Fruit fly (Drosophila melanogaster) whole organism, embryonic: ENCODE results near the gene CG8159.

Experiments used
- Aef1 ChIP-seq: fragments of 200-800 bp; sonication (Bioruptor generic); IDR thresholded peaks from 3 replicates; pipeline ENCODE4 v1.3.6; 2022; ENCODE audit warnings: missing biosample characterization, missing genetic modification characterization
- Atf3 ChIP-seq: fragments of 200-800 bp; sonication (Bioruptor generic); optimal IDR thresholded peaks from 3 replicates; lab custom pipeline; 2016; ENCODE audit warnings: missing biosample characterization, missing genetic modification characterization
- Atf6 ChIP-seq: fragments of 200-800 bp; sonication (Bioruptor generic); IDR thresholded peaks from 2 replicates; pipeline ENCODE4 v1.3.6; 2022; ENCODE audit warnings: missing biosample characterization, missing genetic modification characterization
- CG10565 ChIP-seq: fragments of 200-800 bp; sonication (Bioruptor generic); optimal IDR thresholded peaks from 3 replicates; lab custom pipeline; 2016; ENCODE audit warnings: missing biosample characterization, mild to moderate bottlenecking, missing genetic modification characterization
- CG12391 ChIP-seq: fragments of 200-800 bp; sonication (Bioruptor generic); optimal IDR thresholded peaks from 3 replicates; lab custom pipeline; 2018; ENCODE audit warnings: missing biosample characterization, mild to moderate bottlenecking, missing genetic modification characterization, moderate library complexity
- CG12659 ChIP-seq: fragments of 200-800 bp; sonication (Bioruptor generic); optimal IDR thresholded peaks from 3 replicates; lab custom pipeline; 2017; ENCODE audit warnings: mild to moderate bottlenecking, missing biosample characterization, missing genetic modification reagents, missing genetic modification characterization
- CG13287 ChIP-seq: fragments of 200-800 bp; sonication (Bioruptor generic); IDR thresholded peaks from 2 replicates; pipeline ENCODE4 v1.3.6; 2022; ENCODE audit warnings: missing biosample characterization, missing genetic modification characterization; ENCODE audit not compliant: partially characterized antibody
- CG13296 ChIP-seq: fragments of 200-800 bp; sonication (Bioruptor generic); optimal IDR thresholded peaks from 3 replicates; lab custom pipeline; 2018; ENCODE audit warnings: missing biosample characterization, mild to moderate bottlenecking, missing genetic modification characterization
- CG15696 ChIP-seq: fragments of 200-800 bp; sonication (Bioruptor generic); optimal IDR thresholded peaks from 2 replicates; lab custom pipeline; 2019; ENCODE audit warnings: missing biosample characterization, mild to moderate bottlenecking, missing genetic modification characterization, moderate library complexity
- CG1602 ChIP-seq: fragments of 200-800 bp; sonication (Bioruptor generic); optimal IDR thresholded peaks from 3 replicates; lab custom pipeline; 2016; ENCODE audit warnings: missing biosample characterization, missing genetic modification characterization
- CG17186 ChIP-seq: fragments of 200-800 bp; sonication (Bioruptor generic); optimal IDR thresholded peaks from 3 replicates; lab custom pipeline; 2017; ENCODE audit warnings: missing biosample characterization, missing genetic modification reagents, missing genetic modification characterization
- CG17829 ChIP-seq: fragments of 200-800 bp; optimal IDR thresholded peaks from 2 replicates; lab custom pipeline; 2019; ENCODE audit warnings: missing biosample characterization, mild to moderate bottlenecking, missing genetic modification characterization, moderate library complexity
- CG18599 ChIP-seq: fragments of 200-800 bp; sonication (Bioruptor generic); optimal IDR thresholded peaks from 3 replicates; lab custom pipeline; 2017; ENCODE audit warnings: missing biosample characterization, missing genetic modification characterization, mild to moderate bottlenecking, moderate library complexity, missing genetic modification reagents
- CG2875 ChIP-seq: fragments of 200-800 bp; sonication (Bioruptor generic); optimal IDR thresholded peaks from 2 replicates; lab custom pipeline; 2017; ENCODE audit warnings: missing biosample characterization, mild to moderate bottlenecking, missing genetic modification characterization, missing genetic modification reagents
- CG2889 ChIP-seq: fragments of 200-800 bp; sonication (Bioruptor generic); IDR thresholded peaks from 3 replicates; pipeline ENCODE4 v1.3.6; 2022; ENCODE audit warnings: missing biosample characterization, missing genetic modification characterization
- CG31388 ChIP-seq: fragments of 200-800 bp; sonication (Bioruptor generic); optimal IDR thresholded peaks from 2 replicates; lab custom pipeline; 2016; ENCODE audit warnings: missing biosample characterization, missing genetic modification characterization
- CG31441 ChIP-seq: fragments of 200-800 bp; sonication (Bioruptor generic); IDR thresholded peaks from 2 replicates; pipeline ENCODE4 v1.3.6; 2022; ENCODE audit warnings: missing biosample characterization, missing genetic modification characterization
- CG34376 ChIP-seq: fragments of 200-800 bp; sonication (Bioruptor generic); optimal IDR thresholded peaks from 2 replicates; lab custom pipeline; 2018; ENCODE audit warnings: missing biosample characterization, mild to moderate bottlenecking, missing genetic modification characterization
- CG3838 ChIP-seq: fragments of 200-800 bp; sonication (Bioruptor generic); optimal IDR thresholded peaks from 3 replicates; lab custom pipeline; 2016; ENCODE audit warnings: missing biosample characterization, missing genetic modification characterization
- CG5953 ChIP-seq: fragments of 200-800 bp; sonication (Bioruptor generic); IDR thresholded peaks from 2 replicates; pipeline ENCODE4 v1.3.6; 2022; ENCODE audit warnings: missing biosample characterization, missing genetic modification characterization
- CG6689 ChIP-seq: fragments of 200-800 bp; sonication (Bioruptor generic); IDR thresholded peaks from 2 replicates; pipeline ENCODE4 v1.3.6; 2022; ENCODE audit warnings: missing biosample characterization, missing genetic modification characterization
- CG9437 ChIP-seq: fragments of 200-800 bp; sonication (Bioruptor generic); optimal IDR thresholded peaks from 2 replicates; lab custom pipeline; 2018; ENCODE audit warnings: missing biosample characterization, mild to moderate bottlenecking, missing genetic modification characterization
- CG9727 ChIP-seq: fragments of 200-800 bp; sonication (Bioruptor generic); optimal IDR thresholded peaks from 3 replicates; lab custom pipeline; 2017; ENCODE audit warnings: missing biosample characterization, mild to moderate bottlenecking, missing genetic modification characterization
- CTCF ChIP-seq: fragments of 200-800 bp; sonication (Bioruptor generic); optimal IDR thresholded peaks from 2 replicates; lab custom pipeline; 2017; ENCODE audit warnings: missing biosample characterization, mild to moderate bottlenecking, missing genetic modification characterization, moderate library complexity
- D ChIP-seq, 2 experiments: fragments of 200-800 bp in 1 of 2; fragments of >200 bp in 1 of 2; sonication (Bioruptor generic) in 1 of 2; optimal IDR thresholded peaks; 2 replicates in 1 of 2; 3 replicates in 1 of 2; lab custom pipeline; 2017; ENCODE audit warnings: mild to moderate bottlenecking in 1 of 2, missing biosample characterization in 1 of 2, missing genetic modification characterization in 1 of 2, missing genetic modification reagents in 1 of 2
- Dbx ChIP-seq: fragments of 200-800 bp; sonication (Bioruptor generic); IDR thresholded peaks from 3 replicates; pipeline ENCODE4 v1.3.6; 2022; ENCODE audit warnings: missing biosample characterization, missing genetic modification characterization
- Deaf1 ChIP-seq: fragments of 200-800 bp; optimal IDR thresholded peaks from 3 replicates; lab custom pipeline; 2019; ENCODE audit warnings: missing biosample characterization, mild to moderate bottlenecking, missing genetic modification characterization, moderate library complexity
- HmgZ ChIP-seq: fragments of 200-800 bp; sonication (Bioruptor generic); optimal IDR thresholded peaks from 2 replicates; lab custom pipeline; 2018; ENCODE audit warnings: missing biosample characterization, mild to moderate bottlenecking, missing genetic modification characterization
- Hmr ChIP-seq: fragments of 200-800 bp; sonication (Bioruptor generic); optimal IDR thresholded peaks from 3 replicates; lab custom pipeline; 2017; ENCODE audit warnings: mild to moderate bottlenecking, missing biosample characterization, missing genetic modification reagents, missing genetic modification characterization
- Scr ChIP-seq: fragments of 200-800 bp; sonication (Bioruptor generic); IDR thresholded peaks from 2 replicates; pipeline ENCODE4 v1.3.6; 2022; ENCODE audit warnings: missing biosample characterization, missing genetic modification characterization; ENCODE audit not compliant: partially characterized antibody
- Six4 ChIP-seq: fragments of 200-800 bp; sonication (Bioruptor generic); optimal IDR thresholded peaks from 2 replicates; lab custom pipeline; 2016; ENCODE audit warnings: missing biosample characterization, missing genetic modification characterization
- Usf ChIP-seq: fragments of 200-800 bp; sonication (Bioruptor generic); optimal IDR thresholded peaks from 2 replicates; lab custom pipeline; 2017; ENCODE audit warnings: missing genotype, missing biosample characterization, missing genetic modification characterization
- ato ChIP-seq: fragments of 200-800 bp; sonication (Bioruptor generic); IDR thresholded peaks from 2 replicates; pipeline ENCODE4 v1.3.6; 2022; ENCODE audit warnings: missing biosample characterization, missing genetic modification characterization; ENCODE audit not compliant: partially characterized antibody
- br ChIP-seq: fragments of >200 bp; optimal IDR thresholded peaks from 2 replicates; lab custom pipeline; 2017
- btn ChIP-seq: fragments of 200-800 bp; sonication (Bioruptor generic); optimal IDR thresholded peaks from 2 replicates; lab custom pipeline; 2016; ENCODE audit warnings: missing biosample characterization, missing genetic modification characterization
- chn ChIP-seq: fragments of 200-800 bp; sonication (Bioruptor generic); optimal IDR thresholded peaks from 2 replicates; lab custom pipeline; 2016; ENCODE audit warnings: missing biosample characterization, missing genetic modification characterization
- crc ChIP-seq: fragments of 200-800 bp; sonication (Bioruptor generic); optimal IDR thresholded peaks from 2 replicates; lab custom pipeline; 2016; ENCODE audit warnings: missing biosample characterization, missing genetic modification characterization
- grau ChIP-seq: fragments of 200-800 bp; optimal IDR thresholded peaks from 3 replicates; lab custom pipeline; 2019; ENCODE audit warnings: missing biosample characterization, mild to moderate bottlenecking, missing genetic modification characterization, moderate library complexity
- ind ChIP-seq: fragments of 200-800 bp; sonication (Bioruptor generic); optimal IDR thresholded peaks from 3 replicates; lab custom pipeline; 2016; ENCODE audit warnings: missing biosample characterization, missing genetic modification characterization
- inv ChIP-seq: fragments of 200-800 bp; sonication (Bioruptor generic); IDR thresholded peaks from 2 replicates; pipeline ENCODE4 v1.3.6; 2022; ENCODE audit warnings: missing biosample characterization, missing genetic modification characterization; ENCODE audit not compliant: partially characterized antibody
- kah ChIP-seq: fragments of 200-800 bp; sonication (Bioruptor generic); optimal IDR thresholded peaks from 2 replicates; lab custom pipeline; 2018; ENCODE audit warnings: missing biosample characterization, mild to moderate bottlenecking, missing genetic modification characterization
- kni ChIP-seq: fragments of 200-800 bp; sonication (Bioruptor generic); optimal IDR thresholded peaks from 3 replicates; lab custom pipeline; 2017; ENCODE audit warnings: mild to moderate bottlenecking, missing biosample characterization, missing genetic modification reagents, missing genetic modification characterization
- psq ChIP-seq: fragments of 200-800 bp; sonication (Bioruptor generic); optimal IDR thresholded peaks from 2 replicates; lab custom pipeline; 2017; ENCODE audit warnings: missing biosample characterization, missing genetic modification characterization
- ro ChIP-seq: fragments of 200-800 bp; sonication (Bioruptor generic); IDR thresholded peaks from 2 replicates; pipeline ENCODE4 v1.3.6; 2022; ENCODE audit warnings: missing biosample characterization, missing genetic modification characterization
- row ChIP-seq: fragments of 200-800 bp; sonication (Bioruptor generic); IDR thresholded peaks from 3 replicates; pipeline ENCODE4 v1.3.6; 2022; ENCODE audit warnings: missing biosample characterization, missing genetic modification characterization
- sima ChIP-seq: fragments of 200-800 bp; sonication (Bioruptor generic); optimal IDR thresholded peaks from 2 replicates; lab custom pipeline; 2016; ENCODE audit warnings: missing biosample characterization, missing genetic modification characterization
- tgo ChIP-seq: fragments of 200-800 bp; sonication (Bioruptor generic); IDR thresholded peaks from 3 replicates; pipeline ENCODE4 v1.3.6; 2022; ENCODE audit warnings: missing biosample characterization, missing genetic modification characterization
- trh ChIP-seq: fragments of 200-800 bp; sonication (Bioruptor generic); optimal IDR thresholded peaks from 2 replicates; lab custom pipeline; 2016; ENCODE audit warnings: missing biosample characterization, missing genetic modification characterization
- ttk ChIP-seq: fragments of 200-800 bp; sonication (Bioruptor generic); IDR thresholded peaks from 2 replicates; pipeline ENCODE4 v2.1.2; 2022; ENCODE audit warnings: missing biosample characterization, missing genetic modification characterization
- vfl ChIP-seq: fragments of 200-800 bp; sonication (Bioruptor generic); optimal IDR thresholded peaks from 2 replicates; lab custom pipeline; 2016; ENCODE audit warnings: missing biosample characterization, missing genetic modification characterization

The CG8159 gene

dm6 chr3R:8731597-8732263 is 5.1 kb downstream of the CG8159 start, which contains the start of the genes M1BP and CG8202 (continued):
- TF ChIP-seq CG15696 (tag; lab: Kevin White, UChicago) (peak; percentile 91), sima (GFP tag; lab: Kevin White, UChicago) (no peak), D (optimal IDR thresholded peaks at IDR 0.05; lab: Kevin White, UChicago) (no peak), D (GFP tag; optimal IDR thresholded peaks at IDR 0.05; lab: Kevin White, UChicago) (peak; percentile 90), CG1602 (GFP tag; lab: Kevin White, UChicago) (peak; percentile 88), CG34376 (GFP tag; lab: Kevin White, UChicago) (peak; percentile 47), ato (GFP tag; lab: Robert Waterston, UW) (no peak), kah (GFP tag; lab: Kevin White, UChicago) (peak; percentile 85), CG12391 (tag; lab: Kevin White, UChicago) (peak; percentile 95), inv (no peak), Atf6 (GFP tag; lab: Robert Waterston, UW) (peak; percentile 55), Usf (GFP tag; lab: Kevin White, UChicago) (peak; percentile 87), CG9727 (GFP tag; lab: Kevin White, UChicago) (peak; percentile 96), CTCF (GFP tag; lab: Kevin White, UChicago) (peak; percentile 39), tgo (peak; percentile 83), ttk (peak; percentile 70; the same call in 1 of the 2 replicates), crc (GFP tag; lab: Kevin White, UChicago) (no peak), CG13296 (peak; percentile 94), CG18599 (peak; percentile 91), ind (GFP tag; lab: Kevin White, UChicago) (peak; percentile 94), HmgZ (tag; lab: Kevin White, UChicago) (peak; percentile 56), vfl (GFP tag; lab: Kevin White, UChicago) (peak; percentile 0), CG10565 (GFP tag; lab: Kevin White, UChicago) (peak; percentile 43), Atf3 (GFP tag; lab: Kevin White, UChicago) (no peak), CG31441 (GFP tag; lab: Robert Waterston, UW) (no peak; the same call in 1 of the 2 replicates), trh (GFP tag; lab: Kevin White, UChicago) (peak; percentile 77), psq (GFP tag; lab: Kevin White, UChicago) (peak; percentile 67), ro (GFP tag; lab: Robert Waterston, UW) (peak; percentile 46; the same call in 1 of the 2 replicates), CG2889 (peak; percentile 55; the same call in 1 of the 3 replicates), CG5953 (no peak), row (GFP tag; lab: Robert Waterston, UW) (peak; percentile 91), Scr (GFP tag; lab: Robert Waterston, UW) (no peak), CG12659 (GFP tag; lab: Kevin White, UChicago) (peak; percentile 94), kni (GFP tag; lab: Kevin White, UChicago) (no peak), br (lab: Kevin White, UChicago) (no peak), grau (tag; lab: Kevin White, UChicago) (peak; percentile 94), CG6689 (GFP tag; lab: Robert Waterston, UW) (peak; percentile 84), CG17186 (GFP tag; lab: Kevin White, UChicago) (no peak), CG17829 (peak; percentile 94), CG9437 (GFP tag; lab: Kevin White, UChicago) (peak; percentile 93), CG13287 (GFP tag; lab: Robert Waterston, UW) (no peak), Aef1 (GFP tag; lab: Robert Waterston, UW) (peak; percentile 83), CG31388 (GFP tag; lab: Kevin White, UChicago) (peak; percentile 67), Dbx (GFP tag; lab: Robert Waterston, UW) (peak; percentile 82; the same call in 2 of the 3 replicates), Hmr (GFP tag; lab: Kevin White, UChicago) (no peak), CG3838 (GFP tag; lab: Kevin White, UChicago) (peak; percentile 24), chn (peak; percentile 58), CG2875 (GFP tag; lab: Kevin White, UChicago) (peak; percentile 76), btn (GFP tag; lab: Kevin White, UChicago) (no peak), Deaf1 (tag; lab: Kevin White, UChicago) (no peak), Six4 (GFP tag; lab: Kevin White, UChicago) (peak; percentile 86)
